Worm (Caenorhabditis elegans) whole organism, L2 larva: Measurements from ENCODE around the gene Y66D12A.13.

ENCODE experiments used
- ama-1 ChIP-seq: fragments of 150-350 bp; optimal IDR thresholded peaks from 2 replicates; lab custom pipeline; 2018; ENCODE audit warnings: inconsistent platforms
- blmp-1 ChIP-seq: sonication (generic microtip); optimal IDR thresholded peaks from 2 replicates; lab custom pipeline; 2017; ENCODE audit warnings: missing genetic modification characterization, mild to moderate bottlenecking, missing compliant biosample characterization, antibody characterized with exemption, moderate library complexity; ENCODE audit not compliant: insufficient read depth
- fos-1 ChIP-seq: fragments of 150-350 bp; optimal IDR thresholded peaks from 2 replicates; lab custom pipeline; 2014; ENCODE audit warnings: missing biosample characterization, missing genetic modification characterization
- lin-13 ChIP-seq: fragments of 150-350 bp; optimal IDR thresholded peaks from 2 replicates; lab custom pipeline; 2014; ENCODE audit warnings: missing biosample characterization, missing genetic modification reagents, missing genetic modification characterization
- lin-39 ChIP-seq: fragments of 150-350 bp; optimal IDR thresholded peaks from 2 replicates; lab custom pipeline; 2014; ENCODE audit warnings: missing biosample characterization, missing genetic modification reagents, missing genetic modification characterization
- mbf-1 ChIP-seq: sonication (generic microtip); optimal IDR thresholded peaks from 2 replicates; lab custom pipeline; 2017; ENCODE audit warnings: missing biosample characterization, missing genetic modification characterization
- mdl-1 ChIP-seq, 2 experiments: fragments of 150-350 bp in 1 of 2; sonication (generic microtip) in 1 of 2; optimal IDR thresholded peaks; 2 replicates each; lab custom pipeline; 2017; ENCODE audit warnings: missing biosample characterization in 2 of 2, missing genetic modification characterization in 2 of 2
- nhr-11 ChIP-seq: fragments of 150-350 bp; optimal IDR thresholded peaks from 2 replicates; lab custom pipeline; 2014; ENCODE audit warnings: missing biosample characterization, missing genetic modification characterization
- nhr-129 ChIP-seq: fragments of 150-350 bp; optimal IDR thresholded peaks from 2 replicates; lab custom pipeline; 2014; ENCODE audit warnings: missing biosample characterization, missing genetic modification characterization
- nhr-237 ChIP-seq: fragments of 150-350 bp; optimal IDR thresholded peaks from 2 replicates; lab custom pipeline; 2014; ENCODE audit warnings: missing biosample characterization, missing genetic modification characterization
- nhr-25 ChIP-seq: fragments of 150-350 bp; sonication (generic microtip); optimal IDR thresholded peaks from 3 replicates; lab custom pipeline; 2014; ENCODE audit warnings: missing biosample characterization, missing genetic modification characterization
- ztf-1 ChIP-seq: fragments of 200-800 bp; sonication (Bioruptor generic); conservative IDR thresholded peaks from 2 replicates; pipeline ENCODE4 v1.3.6; 2022; ENCODE audit warnings: missing genetic modification characterization, missing compliant biosample characterization
- ztf-4 ChIP-seq: fragments of 150-350 bp; optimal IDR thresholded peaks from 2 replicates; lab custom pipeline; 2014; ENCODE audit warnings: missing biosample characterization, missing genetic modification characterization

ce11 chrIII:11590255-11590654, 42.1 kb downstream of the Y66D12A.13 start:
- TF ChIP-seq ama-1 (no peak), nhr-25 (tag; lab: Kevin White, UChicago) (no peak), ztf-4 (tag; lab: Kevin White, UChicago) (no peak), fos-1 (tag; lab: Kevin White, UChicago) (no peak), lin-39 (tag; lab: Kevin White, UChicago) (no peak), mdl-1 (tag; optimal IDR thresholded peaks at IDR 0.05; lab: Kevin White, UChicago) (no peak), ztf-1 (GFP tag; lab: Robert Waterston, UW) (no peak), mbf-1 (tag; lab: Kevin White, UChicago) (no peak), nhr-129 (tag; lab: Kevin White, UChicago) (no peak), lin-13 (GFP tag; lab: Kevin White, UChicago) (no peak), nhr-237 (no peak), blmp-1 (tag; lab: Kevin White, UChicago) (no peak), nhr-11 (tag; lab: Kevin White, UChicago) (no peak)
